Worm (Caenorhabditis elegans) whole organism, L4 larva: ENCODE data around the gene C13A2.10.
"Not testable (repeated sequence)": the region's sequence is repeated elsewhere in the genome, so short reads cannot be mapped to it uniquely, and the experiment has no call there.

Experiments
- D1046.2 ChIP-seq: fragments of 200-800 bp; sonication (Bioruptor generic); IDR thresholded peaks from 2 replicates; pipeline ENCODE4 v1.3.6; 2022; ENCODE audit warnings: missing genetic modification characterization, missing compliant biosample characterization
- T20F7.1 ChIP-seq: fragments of 200-800 bp; sonication (Bioruptor generic); optimal IDR thresholded peaks from 2 replicates; lab custom pipeline; 2018; ENCODE audit warnings: mild to moderate bottlenecking, missing genetic modification characterization, missing compliant biosample characterization
- Y5F2A.4 ChIP-seq: fragments of 200-800 bp; sonication (Bioruptor generic); optimal IDR thresholded peaks from 2 replicates; lab custom pipeline; 2018; ENCODE audit warnings: mild to moderate bottlenecking, missing genetic modification characterization, missing compliant biosample characterization
- ZK337.2 ChIP-seq: fragments of 200-800 bp; sonication (Bioruptor generic); IDR thresholded peaks from 2 replicates; pipeline ENCODE4 v1.3.6; 2022; ENCODE audit warnings: missing genetic modification reagents, missing genetic modification characterization, missing compliant biosample characterization
- ama-1 ChIP-seq: fragments of 150-350 bp; optimal IDR thresholded peaks from 2 replicates; lab custom pipeline; 2014; ENCODE audit warnings: inconsistent platforms, mixed read lengths
- attf-4 ChIP-seq: sonication (generic microtip); optimal IDR thresholded peaks from 3 replicates; lab custom pipeline; 2017; ENCODE audit warnings: missing biosample characterization, missing genetic modification characterization
- ceh-28 ChIP-seq: fragments of 150-350 bp; optimal IDR thresholded peaks from 2 replicates; lab custom pipeline; 2014; ENCODE audit warnings: missing biosample characterization, missing genetic modification reagents, missing genetic modification characterization
- ceh-62 ChIP-seq: sonication (generic microtip); optimal IDR thresholded peaks from 2 replicates; lab custom pipeline; 2017; ENCODE audit warnings: missing biosample characterization, missing genetic modification characterization
- ceh-82 ChIP-seq: sonication (generic microtip); optimal IDR thresholded peaks from 2 replicates; lab custom pipeline; 2017; ENCODE audit warnings: missing biosample characterization, missing genetic modification characterization
- dpl-1 ChIP-seq: fragments of 150-350 bp; optimal IDR thresholded peaks from 2 replicates; lab custom pipeline; 2014; ENCODE audit warnings: missing biosample characterization, missing genetic modification reagents, missing genetic modification characterization
- fos-1 ChIP-seq: fragments of 150-350 bp; optimal IDR thresholded peaks from 2 replicates; lab custom pipeline; 2014; ENCODE audit warnings: missing biosample characterization, missing genetic modification characterization
- gei-8 ChIP-seq: fragments of 200-800 bp; sonication (Bioruptor generic); optimal IDR thresholded peaks from 2 replicates; lab custom pipeline; 2018; ENCODE audit warnings: mild to moderate bottlenecking, missing genetic modification characterization, missing compliant biosample characterization
- hlh-11 ChIP-seq: fragments of 200-800 bp; sonication (Bioruptor generic); optimal IDR thresholded peaks from 2 replicates; lab custom pipeline; 2018; ENCODE audit warnings: mild to moderate bottlenecking, missing genetic modification characterization, missing compliant biosample characterization
- lim-7 ChIP-seq: fragments of 200-800 bp; sonication (Bioruptor generic); IDR thresholded peaks from 2 replicates; pipeline ENCODE4 v1.3.6; 2022; ENCODE audit warnings: missing genetic modification characterization, missing compliant biosample characterization
- lin-1 ChIP-seq: fragments of 200-800 bp; sonication (Bioruptor generic); IDR thresholded peaks from 2 replicates; pipeline ENCODE4 v1.3.6; 2022; ENCODE audit warnings: missing genetic modification reagents, missing genetic modification characterization, missing compliant biosample characterization
- lin-13 ChIP-seq: fragments of 150-350 bp; optimal IDR thresholded peaks from 2 replicates; lab custom pipeline; 2014; ENCODE audit warnings: missing biosample characterization, missing genetic modification reagents, missing genetic modification characterization
- lir-3 ChIP-seq: sonication (generic microtip); optimal IDR thresholded peaks from 2 replicates; lab custom pipeline; 2016; ENCODE audit warnings: mild to moderate bottlenecking, missing genetic modification characterization, missing compliant biosample characterization
- madf-9 ChIP-seq: fragments of 200-800 bp; sonication (Bioruptor generic); conservative IDR thresholded peaks from 2 replicates; pipeline ENCODE4 v1.3.6; 2022; ENCODE audit warnings: missing genetic modification reagents, missing genetic modification characterization, missing compliant biosample characterization
- mdl-1 ChIP-seq, 2 experiments: fragments of 150-350 bp in 1 of 2; sonication (generic microtip) in 1 of 2; optimal IDR thresholded peaks; 2 replicates each; lab custom pipeline; 2014 to 2017; ENCODE audit warnings: missing biosample characterization in 2 of 2, missing genetic modification characterization in 2 of 2
- mxl-2 ChIP-seq: fragments of 200-800 bp; sonication (Bioruptor generic); conservative IDR thresholded peaks from 2 replicates; pipeline ENCODE4 v1.3.6; 2022; ENCODE audit warnings: missing genetic modification reagents, missing genetic modification characterization, missing compliant biosample characterization
- nhr-237 ChIP-seq: sonication (generic microtip); optimal IDR thresholded peaks from 2 replicates; lab custom pipeline; 2017; ENCODE audit warnings: missing biosample characterization, missing genetic modification characterization
- nhr-25 ChIP-seq: sonication (generic microtip); optimal IDR thresholded peaks from 2 replicates; lab custom pipeline; 2017; ENCODE audit warnings: missing genetic modification characterization, mild to moderate bottlenecking, missing compliant biosample characterization, antibody characterized with exemption, moderate library complexity, borderline replicate concordance; ENCODE audit not compliant: insufficient read depth
- nhr-28 ChIP-seq: fragments of 150-350 bp; optimal IDR thresholded peaks from 2 replicates; lab custom pipeline; 2014; ENCODE audit warnings: missing biosample characterization, missing genetic modification characterization
- nhr-6 ChIP-seq: fragments of 150-350 bp; optimal IDR thresholded peaks from 2 replicates; lab custom pipeline; 2014; ENCODE audit warnings: missing biosample characterization, missing genetic modification characterization
- nhr-77 ChIP-seq: fragments of 150-350 bp; optimal IDR thresholded peaks from 2 replicates; lab custom pipeline; 2014; ENCODE audit warnings: missing biosample characterization, missing genetic modification characterization
- pha-4 ChIP-seq, 2 experiments: fragments of 150-350 bp in 1 of 2; fragments of 200-800 bp in 1 of 2; sonication (Bioruptor generic) in 1 of 2; IDR thresholded peaks in 1 of 2; optimal IDR thresholded peaks in 1 of 2; 2 replicates each; pipeline versions ENCODE4 v1.3.6 to Lab custom; 2014 to 2022; ENCODE audit warnings: missing genetic modification characterization in 2 of 2, missing genetic modification reagents in 2 of 2, missing biosample characterization in 1 of 2, missing compliant biosample characterization in 1 of 2
- php-3 ChIP-seq: fragments of 200-800 bp; sonication (Bioruptor generic); IDR thresholded peaks from 2 replicates; pipeline ENCODE4 v1.3.6; 2022; ENCODE audit warnings: missing genetic modification reagents, missing genetic modification characterization, missing compliant biosample characterization
- saeg-2 ChIP-seq: fragments of 200-800 bp; sonication (Bioruptor generic); IDR thresholded peaks from 2 replicates; pipeline ENCODE4 v1.3.6; 2022; ENCODE audit warnings: missing genetic modification reagents, missing genetic modification characterization, missing compliant biosample characterization
- skn-1 ChIP-seq: fragments of 150-350 bp; optimal IDR thresholded peaks from 2 replicates; lab custom pipeline; 2014; ENCODE audit warnings: missing biosample characterization, missing genetic modification characterization
- snpc-4 ChIP-seq: fragments of 150-350 bp; optimal IDR thresholded peaks from 2 replicates; lab custom pipeline; 2014; ENCODE audit warnings: missing biosample characterization, missing genetic modification characterization
- spr-3 ChIP-seq: fragments of 200-800 bp; sonication (Bioruptor generic); optimal IDR thresholded peaks from 2 replicates; lab custom pipeline; 2018; ENCODE audit warnings: mild to moderate bottlenecking, missing genetic modification characterization, missing compliant biosample characterization
- tag-97 ChIP-seq: fragments of 200-800 bp; sonication (Bioruptor generic); IDR thresholded peaks from 2 replicates; pipeline ENCODE4 v1.3.6; 2022; ENCODE audit warnings: missing genetic modification characterization, missing compliant biosample characterization
- unc-39 ChIP-seq: sonication (generic microtip); optimal IDR thresholded peaks from 2 replicates; lab custom pipeline; 2017; ENCODE audit warnings: missing biosample characterization, missing genetic modification characterization
- unc-62 ChIP-seq, 3 experiments: fragments of 150-350 bp in 1 of 3; sonication (generic microtip); optimal IDR thresholded peaks in 2 of 3; peaks in 1 of 3; 1 replicate in 1 of 3; 2 replicates in 2 of 3; lab custom pipeline; 2014 to 2017; ENCODE audit warnings: missing biosample characterization in 3 of 3, missing genetic modification characterization in 3 of 3, missing genetic modification reagents in 3 of 3, missing genotype in 1 of 3
- zag-1 ChIP-seq: fragments of 150-350 bp; optimal IDR thresholded peaks from 2 replicates; lab custom pipeline; 2014; ENCODE audit warnings: missing biosample characterization, missing genetic modification characterization
- zfp-3 ChIP-seq: fragments of 200-800 bp; sonication (Bioruptor generic); conservative IDR thresholded peaks from 2 replicates; pipeline ENCODE4 v1.3.6; 2022; ENCODE audit warnings: missing genetic modification reagents, missing genetic modification characterization, missing compliant biosample characterization
- zip-11 ChIP-seq: fragments of 200-800 bp; sonication (Bioruptor generic); IDR thresholded peaks from 2 replicates; pipeline ENCODE4 v1.3.6; 2022; ENCODE audit warnings: missing genetic modification characterization, missing compliant biosample characterization
- ztf-7 ChIP-seq: fragments of 150-350 bp; optimal IDR thresholded peaks from 2 replicates; lab custom pipeline; 2014; ENCODE audit warnings: missing biosample characterization, missing genetic modification characterization

C13A2.10 gene

ce11 chrV:7307089-7307488 is 32.2 kb upstream of the C13A2.10 start, which contains the start of gene F07G11.1:
Gene F07G11.1 (plus strand): TSS chrV:7307389.
- TF ChIP-seq nhr-25 (tag; lab: Kevin White, UChicago) (no peak), ceh-62 (tag; lab: Kevin White, UChicago) (no peak), T20F7.1 (no peak), zip-11 (GFP tag; lab: Robert Waterston, UW) (no peak), nhr-28 (no peak), mdl-1 (tag; optimal IDR thresholded peaks at IDR 0.05; lab: Kevin White, UChicago) (no peak), attf-4 (no peak), tag-97 (GFP tag; lab: Robert Waterston, UW) (no peak), dpl-1 (GFP tag; lab: Kevin White, UChicago) (no peak), snpc-4 (tag; lab: Kevin White, UChicago) (no peak), mxl-2 (GFP tag; lab: Robert Waterston, UW) (no peak), nhr-77 (tag; lab: Kevin White, UChicago) (no peak), zfp-3 (no peak), fos-1 (tag; lab: Kevin White, UChicago) (no peak), ceh-28 (no peak), lin-13 (no peak), saeg-2 (GFP tag; lab: Robert Waterston, UW) (no peak), lir-3 (tag; lab: Kevin White, UChicago) (no peak)

ce11 chrV:7304506-7304905 is 29.6 kb upstream of the C13A2.10 start, which contains the start of gene F07G11.2:
Gene F07G11.2 (plus strand): TSS chrV:7304806.
- TF ChIP-seq T20F7.1; lim-7 (GFP tag; lab: Robert Waterston, UW); hlh-11 (tag; lab: Kevin White, UChicago): not testable (repeated sequence)

- TF ChIP-seq unc-62 (GFP tag; optimal IDR thresholded peaks at IDR 0.05 in 1 of 2; lab: Kevin White, UChicago) = peak in 1 of 2 experiments; percentile 55
- TF ChIP-seq unc-62 (tag; optimal IDR thresholded peaks at IDR 0.05; lab: Kevin White, UChicago) = no peak
- no peak for TF ChIP-seq T20F7.1
Measured at ce11 chrV:7298463-7298862, 23.6 kb upstream of the C13A2.10 start, which contains the start of gene F07G11.3. Gene F07G11.3 (plus strand): TSS chrV:7298763.

ce11 chrV:7297263-7297662 is 22.4 kb upstream of the C13A2.10 start, which contains the start of gene srj-32:
Gene srj-32 (minus strand): TSS chrV:7297363.
- no peak for TF ChIP-seq gei-8 (GFP tag; lab: Kevin White, UChicago)
- TF ChIP-seq lin-1 (GFP tag; lab: Robert Waterston, UW) = no peak
- no peak for TF ChIP-seq ZK337.2
- TF ChIP-seq D1046.2 (GFP tag; lab: Robert Waterston, UW) = no peak
- no peak for TF ChIP-seq Y5F2A.4 (GFP tag; lab: Kevin White, UChicago)
- no peak for TF ChIP-seq pha-4 (GFP tag; IDR thresholded peaks at IDR 0.05; lab: Robert Waterston, UW)
- no peak for TF ChIP-seq pha-4 (tag; optimal IDR thresholded peaks at IDR 0.05; lab: Kevin White, UChicago)
- TF ChIP-seq ztf-7 (tag; lab: Kevin White, UChicago) = no peak
- TF ChIP-seq madf-9 (GFP tag; lab: Robert Waterston, UW) = no peak
- TF ChIP-seq ama-1 (lab: Kevin White, UChicago) = no peak
- TF ChIP-seq mxl-2 (GFP tag; lab: Robert Waterston, UW) = no peak
- no peak for TF ChIP-seq skn-1
- TF ChIP-seq nhr-77 (tag; lab: Kevin White, UChicago) = no peak
- TF ChIP-seq nhr-237 = no peak
- no peak for TF ChIP-seq spr-3 (GFP tag; lab: Kevin White, UChicago)
- no peak for TF ChIP-seq zag-1
- TF ChIP-seq ceh-82 = no peak
- no peak for TF ChIP-seq nhr-28
- no peak for TF ChIP-seq php-3 (GFP tag; lab: Robert Waterston, UW)
- no peak for TF ChIP-seq unc-39
- TF ChIP-seq nhr-6 = no peak
